Worm (Caenorhabditis elegans): ENCODE data around the gene valv-1.

Gene valv-1

ce11 chrIV:7487554-7488456 lies 42.7 kb upstream of the valv-1 start, which contains the start of the genes his-60 and his-59 (continued):
- no peak for TF ChIP-seq madf-5 (GFP tag; IDR thresholded peaks at IDR 0.05)

ce11 chrIV:7486201-7486947 lies 41.2 kb upstream of the valv-1 start, which contains the start of the genes his-61 and his-62:
his-61 (minus strand) TSS chrIV:7486217.
his-62 (plus strand) TSS chrIV:7486545.
- TF ChIP-seq vab-7 (GFP tag; IDR thresholded peaks at IDR 0.05) (peak; percentile 40; the same call in 1 of the 2 replicates), lim-7 (GFP tag; IDR thresholded peaks at IDR 0.05) (peak; percentile 64), F49E8.2 (tag; optimal IDR thresholded peaks at IDR 0.05; ENCODE audit: borderline replicate concordance) (peak; percentile 10), set-16 (GFP tag; IDR thresholded peaks at IDR 0.05) (peak; percentile 27; the same call in 1 of the 2 replicates), ceh-62 (tag; optimal IDR thresholded peaks at IDR 0.05) (no peak), mes-2 (tag; optimal IDR thresholded peaks at IDR 0.05; ENCODE audit: poor library complexity, severe bottlenecking) (peak; percentile 83), zfp-2 (tag; optimal IDR thresholded peaks at IDR 0.05) (no peak), nhr-11 (tag; optimal IDR thresholded peaks at IDR 0.05) (no peak), ceh-20 (GFP tag; IDR thresholded peaks at IDR 0.05) (no peak), dpl-1 (GFP tag; optimal IDR thresholded peaks at IDR 0.05) (peak; percentile 42), daf-19 (GFP tag; conservative IDR thresholded peaks at IDR 0.05) (no peak), mxl-2 (GFP tag; conservative IDR thresholded peaks at IDR 0.05) (no peak), dve-1 (tag; optimal IDR thresholded peaks at IDR 0.05; ENCODE audit: insufficient read depth) (peak; percentile 98), nhr-41 (GFP tag; IDR thresholded peaks at IDR 0.05) (0 out of 2 replicates have a peak, but pooled peaks have one; percentile 20), madf-5 (GFP tag; IDR thresholded peaks at IDR 0.05) (no peak), D1046.2 (GFP tag; IDR thresholded peaks at IDR 0.05) (0 out of 2 replicates have a peak, but pooled peaks have one; percentile 40), mxl-3 (GFP tag; optimal IDR thresholded peaks at IDR 0.05) (no peak), nhr-42 (GFP tag; IDR thresholded peaks at IDR 0.05) (peak; percentile 79; the same call in 1 of the 2 replicates), attf-4 (tag; optimal IDR thresholded peaks at IDR 0.05) (no peak), lin-13 (GFP tag; optimal IDR thresholded peaks at IDR 0.05) (peak; percentile 36), egl-27 (tag; optimal IDR thresholded peaks at IDR 0.05) (no peak), rbr-2 (tag; optimal IDR thresholded peaks at IDR 0.05) (peak; percentile 74), daf-12 (tag; optimal IDR thresholded peaks at IDR 0.05) (no peak), sdz-12 (GFP tag; optimal IDR thresholded peaks at IDR 0.05) (no peak), ZK546.5 (tag; optimal IDR thresholded peaks at IDR 0.05) (no peak), ZK337.2 (GFP tag; IDR thresholded peaks at IDR 0.05) (no peak), php-3 (GFP tag; IDR thresholded peaks at IDR 0.05) (0 out of 2 replicates have a peak, but pooled peaks have one; percentile 25), aly-2 (tag; optimal IDR thresholded peaks at IDR 0.05) (no peak), tag-97 (GFP tag; IDR thresholded peaks at IDR 0.05) (no peak), lin-29 (GFP tag; IDR thresholded peaks at IDR 0.05) (no peak), arid-1 (GFP tag; conservative IDR thresholded peaks at IDR 0.05) (peak; percentile 4; the same call in 1 of the 2 replicates), zag-1 (tag; optimal IDR thresholded peaks at IDR 0.05) (no peak), mdt-29 (GFP tag; IDR thresholded peaks at IDR 0.05) (no peak), ama-1 (optimal IDR thresholded peaks at IDR 0.05) (no peak), zip-2 (tag; optimal IDR thresholded peaks at IDR 0.05) (no peak), F37D6.2 (tag; optimal IDR thresholded peaks at IDR 0.05) (no peak), nhr-111 (GFP tag; optimal IDR thresholded peaks at IDR 0.05) (no peak), nhr-76 (tag; optimal IDR thresholded peaks at IDR 0.05) (no peak), Y5F2A.4 (GFP tag; optimal IDR thresholded peaks at IDR 0.05) (no peak), ceh-32 (tag; optimal IDR thresholded peaks at IDR 0.05; ENCODE audit: poor library complexity) (no peak), fkh-10 (GFP tag; optimal IDR thresholded peaks at IDR 0.05) (no peak), T20F7.1 (GFP tag; optimal IDR thresholded peaks at IDR 0.05) (peak; percentile 67), skn-1 (tag; optimal IDR thresholded peaks at IDR 0.05) (no peak), saeg-2 (GFP tag; IDR thresholded peaks at IDR 0.05) (0 out of 2 replicates have a peak, but pooled peaks have one; percentile 46), ces-1 (GFP tag; optimal IDR thresholded peaks at IDR 0.05) (no peak), mep-1 (tag; optimal IDR thresholded peaks at IDR 0.05) (peak; percentile 90)

All from whole organism, L4 larva.